Worm (Caenorhabditis elegans) whole organism, late embryonic: ENCODE results near the gene Y46G5A.8.
A peak's percentile ranks its signal among the peaks of the same experiment; 100 is the strongest.

Source experiments
- elt-2 ChIP-seq: sonication (generic microtip); optimal IDR thresholded peaks from 2 replicates; lab custom pipeline; 2016; ENCODE audit warnings: missing genetic modification reagents, missing genetic modification characterization, missing compliant biosample characterization
- madf-2 ChIP-seq: sonication (generic microtip); optimal IDR thresholded peaks from 2 replicates; lab custom pipeline; 2017; ENCODE audit warnings: missing genetic modification characterization, missing compliant biosample characterization
- nhr-232 ChIP-seq: sonication (generic microtip); optimal IDR thresholded peaks from 2 replicates; lab custom pipeline; 2016; ENCODE audit warnings: missing genetic modification characterization, missing compliant biosample characterization
- syd-9 ChIP-seq: sonication (generic microtip); optimal IDR thresholded peaks from 2 replicates; lab custom pipeline; 2016; ENCODE audit warnings: mild to moderate bottlenecking, missing genetic modification characterization, moderate library complexity, missing compliant biosample characterization

The Y46G5A.8 gene

DNA sequence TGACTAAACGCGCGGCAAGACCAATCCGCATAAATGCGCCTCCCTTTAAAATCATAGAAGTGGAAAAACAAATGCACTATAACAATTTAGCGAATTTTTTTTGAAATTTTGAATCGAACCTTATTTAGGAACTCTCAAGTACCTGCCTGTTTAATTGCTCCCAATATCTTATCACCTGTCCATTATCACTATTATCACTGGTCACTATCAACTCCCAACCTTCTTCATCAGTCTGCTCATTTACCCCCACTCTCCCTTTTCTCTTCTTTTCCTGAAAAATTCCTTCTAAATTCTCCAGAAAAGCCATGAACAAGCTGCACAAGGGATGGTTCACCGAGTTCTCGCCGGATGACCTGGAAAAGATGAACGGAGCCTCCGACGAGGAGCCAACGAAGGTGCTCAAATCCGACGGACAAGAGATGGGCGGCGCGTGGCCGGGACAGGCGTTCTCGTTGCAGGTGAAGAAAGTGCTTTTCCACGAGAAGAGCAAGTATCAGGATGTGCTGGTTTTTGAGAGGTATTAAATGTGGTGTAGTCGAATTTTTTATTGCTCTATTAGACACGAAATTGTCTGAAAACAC lies 50.6 kb downstream of the Y46G5A.8 start, which contains the start of gene spds-1:
TSS of gene spds-1 (plus strand) at position 298 of the 581 bp plus-strand sequence.
- TF ChIP-seq nhr-232 (no peak), elt-2 (tag; lab: Kevin White, UChicago) (peak; percentile 76), madf-2 (tag; lab: Kevin White, UChicago) (no peak), syd-9 (tag; lab: Kevin White, UChicago) (no peak)
